Fruit fly (Drosophila melanogaster) whole organism, embryonic: ENCODE results near the gene Ino80.
A peak's percentile ranks its signal among the peaks of the same experiment; 100 is the strongest.

ENCODE experiments used
- CG11247 ChIP-seq: fragments of 200-800 bp; sonication (Bioruptor generic); IDR thresholded peaks from 2 replicates; pipeline ENCODE4 v1.3.6; 2022; ENCODE audit warnings: missing biosample characterization, missing genetic modification characterization
- CG13296 ChIP-seq: fragments of 200-800 bp; sonication (Bioruptor generic); optimal IDR thresholded peaks from 3 replicates; lab custom pipeline; 2018; ENCODE audit warnings: missing biosample characterization, mild to moderate bottlenecking, missing genetic modification characterization
- CG15073 ChIP-seq: fragments of 200-800 bp; sonication (Bioruptor generic); optimal IDR thresholded peaks from 2 replicates; lab custom pipeline; 2016; ENCODE audit warnings: missing biosample characterization, missing genetic modification characterization
- CG1602 ChIP-seq: fragments of 200-800 bp; sonication (Bioruptor generic); optimal IDR thresholded peaks from 3 replicates; lab custom pipeline; 2016; ENCODE audit warnings: missing biosample characterization, missing genetic modification characterization
- CG2116 ChIP-seq: fragments of 200-800 bp; sonication (Bioruptor generic); optimal IDR thresholded peaks from 3 replicates; lab custom pipeline; 2018; ENCODE audit warnings: missing biosample characterization, mild to moderate bottlenecking, missing genetic modification characterization
- CG31224 ChIP-seq: fragments of 200-800 bp; sonication (Bioruptor generic); IDR thresholded peaks from 2 replicates; pipeline ENCODE4 v1.3.6; 2022; ENCODE audit warnings: missing biosample characterization, missing genetic modification characterization
- CG3281 ChIP-seq: fragments of 200-800 bp; sonication (Bioruptor generic); optimal IDR thresholded peaks from 3 replicates; lab custom pipeline; 2017; ENCODE audit warnings: missing biosample characterization, mild to moderate bottlenecking, missing genetic modification characterization
- CG33557 ChIP-seq: fragments of 200-800 bp; sonication (Bioruptor generic); optimal IDR thresholded peaks from 2 replicates; lab custom pipeline; 2019; ENCODE audit warnings: missing biosample characterization, mild to moderate bottlenecking, missing genetic modification characterization, moderate library complexity
- CG34376 ChIP-seq: fragments of 200-800 bp; sonication (Bioruptor generic); optimal IDR thresholded peaks from 2 replicates; lab custom pipeline; 2018; ENCODE audit warnings: missing biosample characterization, mild to moderate bottlenecking, missing genetic modification characterization
- CG42726 ChIP-seq: fragments of 200-800 bp; sonication (Bioruptor generic); IDR thresholded peaks from 2 replicates; pipeline ENCODE4 v1.3.6; 2022; ENCODE audit warnings: missing biosample characterization, missing genetic modification characterization; ENCODE audit not compliant: partially characterized antibody
- CG6854 ChIP-seq: fragments of 200-800 bp; sonication (Bioruptor generic); optimal IDR thresholded peaks from 3 replicates; lab custom pipeline; 2017; ENCODE audit warnings: missing biosample characterization, mild to moderate bottlenecking, missing genetic modification characterization
- CG7839 ChIP-seq: fragments of 200-800 bp; sonication (Bioruptor generic); optimal IDR thresholded peaks from 3 replicates; lab custom pipeline; 2018; ENCODE audit warnings: missing biosample characterization, mild to moderate bottlenecking, missing genetic modification characterization, moderate library complexity
- CG8281 ChIP-seq: fragments of 200-800 bp; sonication (Bioruptor generic); optimal IDR thresholded peaks from 2 replicates; lab custom pipeline; 2018; ENCODE audit warnings: missing biosample characterization, mild to moderate bottlenecking, missing genetic modification characterization, moderate library complexity
- CHES-1-like ChIP-seq: fragments of 200-800 bp; sonication (Bioruptor generic); optimal IDR thresholded peaks from 2 replicates; lab custom pipeline; 2016; ENCODE audit warnings: missing biosample characterization, missing genetic modification characterization
- D ChIP-seq, 2 experiments: fragments of 200-800 bp in 1 of 2; fragments of >200 bp in 1 of 2; sonication (Bioruptor generic) in 1 of 2; optimal IDR thresholded peaks; 2 replicates in 1 of 2; 3 replicates in 1 of 2; lab custom pipeline; 2017; ENCODE audit warnings: mild to moderate bottlenecking in 1 of 2, missing biosample characterization in 1 of 2, missing genetic modification characterization in 1 of 2, missing genetic modification reagents in 1 of 2
- Dbx ChIP-seq: fragments of 200-800 bp; sonication (Bioruptor generic); IDR thresholded peaks from 3 replicates; pipeline ENCODE4 v1.3.6; 2022; ENCODE audit warnings: missing biosample characterization, missing genetic modification characterization
- Dip2 ChIP-seq: fragments of 200-800 bp; sonication (Bioruptor generic); IDR thresholded peaks from 2 replicates; pipeline ENCODE4 v1.3.6; 2022; ENCODE audit warnings: missing biosample characterization, missing genetic modification characterization
- Dp ChIP-seq: fragments of 200-800 bp; sonication (Bioruptor generic); optimal IDR thresholded peaks from 2 replicates; lab custom pipeline; 2018; ENCODE audit warnings: missing biosample characterization, mild to moderate bottlenecking, missing genetic modification characterization, moderate library complexity
- H15 ChIP-seq: fragments of 200-800 bp; sonication (Bioruptor generic); IDR thresholded peaks from 3 replicates; pipeline ENCODE4 v1.3.6; 2022; ENCODE audit warnings: missing biosample characterization, missing genetic modification characterization
- HLH3B ChIP-seq: fragments of 200-800 bp; sonication (Bioruptor generic); IDR thresholded peaks from 2 replicates; pipeline ENCODE4 v1.3.6; 2022; ENCODE audit warnings: missing biosample characterization, missing genetic modification characterization
- Hmx ChIP-seq: fragments of 200-800 bp; sonication (Bioruptor generic); optimal IDR thresholded peaks from 2 replicates; lab custom pipeline; 2016; ENCODE audit warnings: missing biosample characterization, missing genetic modification characterization
- Lpt ChIP-seq: fragments of >200 bp; optimal IDR thresholded peaks from 2 replicates; lab custom pipeline; 2018; ENCODE audit warnings: missing biosample characterization, missing genetic modification characterization
- Mrtf ChIP-seq: fragments of 200-800 bp; sonication (Bioruptor generic); IDR thresholded peaks from 3 replicates; pipeline ENCODE4 v1.3.6; 2022; ENCODE audit warnings: missing biosample characterization, missing genetic modification characterization
- Scr ChIP-seq: fragments of 200-800 bp; sonication (Bioruptor generic); IDR thresholded peaks from 2 replicates; pipeline ENCODE4 v1.3.6; 2022; ENCODE audit warnings: missing biosample characterization, missing genetic modification characterization; ENCODE audit not compliant: partially characterized antibody
- TFAM ChIP-seq: fragments of 200-800 bp; sonication (Bioruptor generic); optimal IDR thresholded peaks from 2 replicates; lab custom pipeline; 2017; ENCODE audit warnings: missing biosample characterization, missing genetic modification characterization, inconsistent platforms
- ato ChIP-seq: fragments of 200-800 bp; sonication (Bioruptor generic); IDR thresholded peaks from 2 replicates; pipeline ENCODE4 v1.3.6; 2022; ENCODE audit warnings: missing biosample characterization, missing genetic modification characterization; ENCODE audit not compliant: partially characterized antibody
- az2 ChIP-seq: fragments of 200-800 bp; sonication (Bioruptor generic); optimal IDR thresholded peaks from 3 replicates; lab custom pipeline; 2016; ENCODE audit warnings: missing biosample characterization, missing genetic modification characterization
- bab2 ChIP-seq: fragments of 200-800 bp; sonication (Bioruptor generic); optimal IDR thresholded peaks from 2 replicates; lab custom pipeline; 2016; ENCODE audit warnings: missing biosample characterization, missing genetic modification characterization
- corto ChIP-seq: fragments of 200-800 bp; sonication (Bioruptor generic); optimal IDR thresholded peaks from 2 replicates; lab custom pipeline; 2016; ENCODE audit warnings: missing biosample characterization, mild to moderate bottlenecking, missing genetic modification characterization, moderate library complexity
- dan ChIP-seq: fragments of 200-800 bp; sonication (Bioruptor generic); IDR thresholded peaks from 2 replicates; pipeline ENCODE4 v1.3.6; 2022; ENCODE audit warnings: missing biosample characterization, missing genetic modification characterization
- dmrt11E ChIP-seq: fragments of 200-800 bp; sonication (Bioruptor generic); optimal IDR thresholded peaks from 3 replicates; lab custom pipeline; 2018; ENCODE audit warnings: missing biosample characterization, mild to moderate bottlenecking, missing genetic modification characterization, moderate library complexity
- dpn ChIP-seq, 2 experiments: fragments of 200-800 bp; sonication (Bioruptor generic); optimal IDR thresholded peaks; 3 replicates each; lab custom pipeline; 2016; ENCODE audit warnings: missing biosample characterization in 2 of 2, missing genetic modification characterization in 2 of 2
- fd102C ChIP-seq: fragments of 200-800 bp; sonication (Bioruptor generic); optimal IDR thresholded peaks from 2 replicates; lab custom pipeline; 2018; ENCODE audit warnings: missing biosample characterization, mild to moderate bottlenecking, missing genetic modification characterization, moderate library complexity
- gcm ChIP-seq: fragments of 200-800 bp; sonication (Bioruptor generic); optimal IDR thresholded peaks from 2 replicates; lab custom pipeline; 2019; ENCODE audit warnings: missing biosample characterization, mild to moderate bottlenecking, missing genetic modification characterization, moderate library complexity
- gro ChIP-seq: fragments of 200-800 bp; sonication (Bioruptor generic); optimal IDR thresholded peaks from 2 replicates; lab custom pipeline; 2016; ENCODE audit warnings: missing biosample characterization, missing genetic modification characterization
- jumu ChIP-seq: fragments of 200-800 bp; sonication (Bioruptor generic); optimal IDR thresholded peaks from 3 replicates; lab custom pipeline; 2016; ENCODE audit warnings: missing biosample characterization, missing genetic modification characterization
- kah ChIP-seq: fragments of 200-800 bp; sonication (Bioruptor generic); optimal IDR thresholded peaks from 2 replicates; lab custom pipeline; 2018; ENCODE audit warnings: missing biosample characterization, mild to moderate bottlenecking, missing genetic modification characterization
- kni ChIP-seq: fragments of 200-800 bp; sonication (Bioruptor generic); optimal IDR thresholded peaks from 3 replicates; lab custom pipeline; 2017; ENCODE audit warnings: mild to moderate bottlenecking, missing biosample characterization, missing genetic modification reagents, missing genetic modification characterization
- mld ChIP-seq: fragments of 200-800 bp; sonication (Bioruptor generic); IDR thresholded peaks from 3 replicates; pipeline ENCODE4 v1.3.6; 2022; ENCODE audit warnings: missing biosample characterization, missing genetic modification characterization; ENCODE audit not compliant: partially characterized antibody
- oc ChIP-seq: fragments of 200-800 bp; sonication (Bioruptor generic); optimal IDR thresholded peaks from 2 replicates; lab custom pipeline; 2018; ENCODE audit warnings: missing biosample characterization, mild to moderate bottlenecking, missing genetic modification characterization, moderate library complexity
- org-1 ChIP-seq: fragments of 200-800 bp; sonication (Bioruptor generic); optimal IDR thresholded peaks from 2 replicates; lab custom pipeline; 2017; ENCODE audit warnings: missing biosample characterization, missing genetic modification characterization
- peb ChIP-seq: fragments of 200-800 bp; sonication (Bioruptor generic); IDR thresholded peaks from 2 replicates; pipeline ENCODE4 v1.3.6; 2022; ENCODE audit warnings: missing biosample characterization, missing genetic modification characterization
- ranshi ChIP-seq: fragments of 200-800 bp; sonication (Bioruptor generic); IDR thresholded peaks from 2 replicates; pipeline ENCODE4 v1.3.6; 2022; ENCODE audit warnings: missing biosample characterization, missing genetic modification characterization
- schlank ChIP-seq: fragments of 200-800 bp; sonication (Bioruptor generic); optimal IDR thresholded peaks from 2 replicates; lab custom pipeline; 2018; ENCODE audit warnings: missing biosample characterization, mild to moderate bottlenecking, missing genetic modification characterization
- seq ChIP-seq: fragments of 200-800 bp; sonication (Bioruptor generic); IDR thresholded peaks from 2 replicates; pipeline ENCODE4 v1.3.6; 2022; ENCODE audit warnings: missing biosample characterization, missing genetic modification characterization
- shn ChIP-seq: fragments of 200-800 bp; sonication (Bioruptor generic); optimal IDR thresholded peaks from 3 replicates; lab custom pipeline; 2016; ENCODE audit warnings: missing biosample characterization, missing genetic modification characterization
- slou ChIP-seq: fragments of 200-800 bp; sonication (Bioruptor generic); optimal IDR thresholded peaks from 3 replicates; lab custom pipeline; 2016; ENCODE audit warnings: missing biosample characterization, missing genetic modification characterization
- tna ChIP-seq: fragments of 200-800 bp; sonication (Bioruptor generic); IDR thresholded peaks from 2 replicates; pipeline ENCODE4 v1.3.6; 2022; ENCODE audit warnings: missing biosample characterization, missing genetic modification characterization; ENCODE audit not compliant: partially characterized antibody
- twi ChIP-seq: fragments of 200-800 bp; optimal IDR thresholded peaks from 2 replicates; lab custom pipeline; 2019; ENCODE audit warnings: missing biosample characterization, mild to moderate bottlenecking, missing genetic modification characterization, moderate library complexity
- vvl ChIP-seq: fragments of 200-800 bp; sonication (Bioruptor generic); IDR thresholded peaks from 2 replicates; pipeline ENCODE4 v1.3.6; 2022; ENCODE audit warnings: missing biosample characterization, missing genetic modification characterization

Gene Ino80

DNA sequence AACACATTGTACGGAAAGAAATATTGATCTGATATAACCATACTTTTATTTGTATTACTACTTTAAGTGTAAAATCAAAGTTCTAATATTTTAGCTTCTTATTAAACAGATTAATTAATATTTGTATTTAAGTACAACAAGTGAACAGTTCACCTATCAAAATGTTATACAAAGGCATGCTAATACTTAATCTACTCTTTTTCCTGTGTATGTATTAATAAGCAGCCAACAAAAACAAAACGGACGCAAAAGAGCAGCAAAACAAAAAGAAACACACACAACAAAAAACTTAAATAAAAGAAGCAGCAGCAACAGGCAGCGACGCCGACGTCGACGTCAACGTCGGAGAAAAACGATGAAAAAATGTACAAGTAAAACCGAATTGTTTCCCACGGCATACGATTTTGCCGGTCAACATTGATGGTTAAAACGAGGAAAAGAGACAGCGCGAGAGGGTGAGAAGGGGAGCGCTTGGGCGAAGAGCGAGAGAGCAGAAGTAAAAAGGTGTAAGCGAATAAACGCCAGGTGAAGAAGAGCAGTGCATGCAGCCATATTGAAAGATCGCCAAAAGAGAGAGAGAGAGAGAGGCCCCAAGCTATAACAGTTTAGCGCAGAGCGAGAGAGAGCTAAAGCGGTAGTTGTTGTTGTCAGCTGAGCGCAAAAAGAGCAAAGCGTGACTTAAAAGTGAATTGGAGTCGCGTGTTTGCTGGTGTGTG lies 81.3 kb downstream of the Ino80 start (continued):
- TF ChIP-seq slou (GFP tag; lab: Kevin White, UChicago) = no peak
- no peak for TF ChIP-seq oc (tag; lab: Kevin White, UChicago)
- no peak for TF ChIP-seq CG42726 (GFP tag; lab: Robert Waterston, UW)
- TF ChIP-seq CG34376 (GFP tag; lab: Kevin White, UChicago) = no peak
- no peak for TF ChIP-seq CG13296 (GFP tag; lab: Kevin White, UChicago)
- TF ChIP-seq dan = no peak
- TF ChIP-seq ranshi = no peak
- no peak for TF ChIP-seq corto (GFP tag; lab: Kevin White, UChicago)
- TF ChIP-seq twi (tag; lab: Kevin White, UChicago) = no peak
- TF ChIP-seq TFAM = no peak
- no peak for TF ChIP-seq seq (GFP tag; lab: Robert Waterston, UW)
- no peak for TF ChIP-seq dpn (GFP tag; optimal IDR thresholded peaks at IDR 0.05; lab: Kevin White, UChicago)
- TF ChIP-seq az2 (GFP tag; lab: Kevin White, UChicago) = no peak
- peak; percentile 87 for TF ChIP-seq kni (GFP tag; lab: Kevin White, UChicago)
- no peak for TF ChIP-seq Hmx
- TF ChIP-seq gro (GFP tag; lab: Kevin White, UChicago) = no peak
- TF ChIP-seq CG3281 (GFP tag; lab: Kevin White, UChicago) = no peak
- TF ChIP-seq tna (GFP tag; lab: Robert Waterston, UW) = no peak
- no peak for TF ChIP-seq gcm (GFP tag; lab: Kevin White, UChicago)
- peak; percentile 61 for TF ChIP-seq D (optimal IDR thresholded peaks at IDR 0.05; lab: Kevin White, UChicago)
- no peak for TF ChIP-seq D (GFP tag; optimal IDR thresholded peaks at IDR 0.05; lab: Kevin White, UChicago)
- TF ChIP-seq CG2116 (GFP tag; lab: Kevin White, UChicago) = no peak
- TF ChIP-seq Dp (GFP tag; lab: Kevin White, UChicago) = no peak
- TF ChIP-seq HLH3B = no peak
- TF ChIP-seq vvl = 0 out of 2 replicates have a peak, but pooled peaks have one; percentile 25
- no peak for TF ChIP-seq bab2 (GFP tag; lab: Kevin White, UChicago)
- peak; percentile 53; the same call in 1 of the 2 replicates for TF ChIP-seq CG11247 (GFP tag; lab: Robert Waterston, UW)
- TF ChIP-seq Scr (GFP tag; lab: Robert Waterston, UW) = no peak
- no peak for TF ChIP-seq peb (GFP tag; lab: Robert Waterston, UW)
- TF ChIP-seq Mrtf (GFP tag; lab: Robert Waterston, UW) = no peak
- TF ChIP-seq Dip2 (GFP tag; lab: Robert Waterston, UW) = no peak
- TF ChIP-seq CG31224 (GFP tag; lab: Robert Waterston, UW) = no peak
- TF ChIP-seq CG33557 = no peak
- TF ChIP-seq shn (GFP tag; lab: Kevin White, UChicago) = no peak
- no peak for TF ChIP-seq ato (GFP tag; lab: Robert Waterston, UW)
- TF ChIP-seq CHES-1-like (GFP tag; lab: Kevin White, UChicago) = no peak
- peak; percentile 1 for TF ChIP-seq dmrt11E
- TF ChIP-seq fd102C (GFP tag; lab: Kevin White, UChicago) = no peak
- no peak for TF ChIP-seq jumu (GFP tag; lab: Kevin White, UChicago)
- no peak for TF ChIP-seq kah (GFP tag; lab: Kevin White, UChicago)
- no peak for TF ChIP-seq CG1602 (GFP tag; lab: Kevin White, UChicago)
- no peak for TF ChIP-seq CG15073 (GFP tag; lab: Kevin White, UChicago)
- TF ChIP-seq H15 (GFP tag; lab: Robert Waterston, UW) = no peak
- TF ChIP-seq schlank (tag; lab: Kevin White, UChicago) = no peak
- TF ChIP-seq Lpt (GFP tag; lab: Kevin White, UChicago) = no peak
- no peak for TF ChIP-seq mld (GFP tag; lab: Robert Waterston, UW)
- TF ChIP-seq Dbx = no peak
- no peak for TF ChIP-seq CG8281 (tag; lab: Kevin White, UChicago)
- no peak for TF ChIP-seq CG6854 (GFP tag; lab: Kevin White, UChicago)
- TF ChIP-seq CG7839 = peak; percentile 7
- no peak for TF ChIP-seq org-1 (GFP tag; lab: Kevin White, UChicago)
